Fruit fly (Drosophila melanogaster): ENCODE measurements around the gene Cyp309a2.

dm6 chr2L:2564758-2565157 lies 8.1 kb downstream of the Cyp309a2 start, which contains the start of gene Cyp309a1:
- TF ChIP-seq Sin3A (optimal IDR thresholded peaks at IDR 0.05) (no peak), h (optimal IDR thresholded peaks at IDR 0.05) (no peak), Myc (optimal IDR thresholded peaks at IDR 0.05) (no peak), insv (optimal IDR thresholded peaks at IDR 0.05) (no peak)

All from Kc167 (cell line).